Fruit fly (Drosophila melanogaster): ENCODE data around the gene CG43736.

The CG43736 gene

dm6 chrX:6862521-6863288, 983 bp upstream of the CG43736 start (continued):
- 0 out of 2 replicates have a peak, but pooled peaks have one; percentile 25 for TF ChIP-seq hbn (GFP tag; IDR thresholded peaks at IDR 0.05; ENCODE audit: partially characterized antibody)
- peak; percentile 99 for TF ChIP-seq Deaf1 (tag; optimal IDR thresholded peaks at IDR 0.05)
- TF ChIP-seq CG12299 (tag; optimal IDR thresholded peaks at IDR 0.05): no peak
- TF ChIP-seq CG32772 (GFP tag; IDR thresholded peaks at IDR 0.05): peak; percentile 71
- TF ChIP-seq sqz (GFP tag; optimal IDR thresholded peaks at IDR 0.05): peak; percentile 98
- peak; percentile 91 for TF ChIP-seq cg (GFP tag; optimal IDR thresholded peaks at IDR 0.05)
- TF ChIP-seq prd (optimal IDR thresholded peaks at IDR 0.05): no peak
- no peak for TF ChIP-seq prd (GFP tag; IDR thresholded peaks at IDR 0.05)
- TF ChIP-seq nom (GFP tag; optimal IDR thresholded peaks at IDR 0.05): no peak
- peak; percentile 78 for TF ChIP-seq CG10209 (GFP tag; optimal IDR thresholded peaks at IDR 0.05)
- peak; percentile 1 for TF ChIP-seq grn (GFP tag; optimal IDR thresholded peaks at IDR 0.05)
- no peak for TF ChIP-seq eyg (GFP tag; optimal IDR thresholded peaks at IDR 0.05)
- TF ChIP-seq lola (GFP tag; optimal IDR thresholded peaks at IDR 0.05): peak in 1 of 3 experiments; percentile 7
- TF ChIP-seq slbo (GFP tag; IDR thresholded peaks at IDR 0.05): no peak
- TF ChIP-seq psq (GFP tag; optimal IDR thresholded peaks at IDR 0.05): peak; percentile 92
- TF ChIP-seq CG6254 (GFP tag; optimal IDR thresholded peaks at IDR 0.05): no peak
- TF ChIP-seq CG14860 (GFP tag; IDR thresholded peaks at IDR 0.05; ENCODE audit: partially characterized antibody): no peak
- no peak for TF ChIP-seq MTF-1 (GFP tag; optimal IDR thresholded peaks at IDR 0.05; ENCODE audit: borderline replicate concordance)
- TF ChIP-seq CG8924 (tag; optimal IDR thresholded peaks at IDR 0.05): no peak
- TF ChIP-seq CG12155 (GFP tag; optimal IDR thresholded peaks at IDR 0.05): peak; percentile 86
- TF ChIP-seq CG13624 (GFP tag; optimal IDR thresholded peaks at IDR 0.05): peak; percentile 3
- no peak for TF ChIP-seq Lim3 (GFP tag; IDR thresholded peaks at IDR 0.05)
- TF ChIP-seq CG17385 (GFP tag; optimal IDR thresholded peaks at IDR 0.05): peak; percentile 88
- no peak for TF ChIP-seq Hmr (GFP tag; optimal IDR thresholded peaks at IDR 0.05)
- peak; percentile 1 for TF ChIP-seq oc (tag; optimal IDR thresholded peaks at IDR 0.05)
- TF ChIP-seq Atf6 (GFP tag; IDR thresholded peaks at IDR 0.05): 0 out of 2 replicates have a peak, but pooled peaks have one; percentile 28
- peak; percentile 6; the same call in 1 of the 2 replicates for TF ChIP-seq CG9932 (GFP tag; IDR thresholded peaks at IDR 0.05)
- TF ChIP-seq Adf1 (GFP tag; IDR thresholded peaks at IDR 0.05): peak; percentile 85
- no peak for TF ChIP-seq CHES-1-like (GFP tag; optimal IDR thresholded peaks at IDR 0.05)
- TF ChIP-seq exex (tag; optimal IDR thresholded peaks at IDR 0.05): peak; percentile 34
- TF ChIP-seq sisA (GFP tag; IDR thresholded peaks at IDR 0.05): no peak
- no peak for TF ChIP-seq sr (GFP tag; IDR thresholded peaks at IDR 0.05)
- peak; percentile 89 for TF ChIP-seq zfh2 (GFP tag; optimal IDR thresholded peaks at IDR 0.05)
- TF ChIP-seq Gsc (GFP tag; IDR thresholded peaks at IDR 0.05): no peak
- TF ChIP-seq scrt (GFP tag; optimal IDR thresholded peaks at IDR 0.05): peak; percentile 34
- TF ChIP-seq CG11504 (tag; optimal IDR thresholded peaks at IDR 0.05): no peak
- TF ChIP-seq ham (GFP tag; IDR thresholded peaks at IDR 0.05): no peak
- TF ChIP-seq Fer1 (GFP tag; optimal IDR thresholded peaks at IDR 0.05): no peak
- no peak for TF ChIP-seq CG5953 (GFP tag; IDR thresholded peaks at IDR 0.05)
- peak; percentile 53 for TF ChIP-seq crol (GFP tag; IDR thresholded peaks at IDR 0.05)
- peak; percentile 92 for TF ChIP-seq abd-A (tag; optimal IDR thresholded peaks at IDR 0.05)
- no peak for TF ChIP-seq CG8281 (tag; optimal IDR thresholded peaks at IDR 0.05)
- TF ChIP-seq pros (GFP tag; optimal IDR thresholded peaks at IDR 0.05): peak; percentile 89
- peak; percentile 7 to 52 for TF ChIP-seq Trl (optimal IDR thresholded peaks at IDR 0.05)
- no peak for TF ChIP-seq Trl (GFP tag; optimal IDR thresholded peaks at IDR 0.05)
- TF ChIP-seq chm (GFP tag; IDR thresholded peaks at IDR 0.05): peak; percentile 29; the same call in 1 of the 2 replicates
- TF ChIP-seq CG3726 (GFP tag; IDR thresholded peaks at IDR 0.05): no peak
- no peak for TF ChIP-seq CG4617 (GFP tag; optimal IDR thresholded peaks at IDR 0.05; ENCODE audit: borderline replicate concordance)
- no peak for TF ChIP-seq Ets65A (GFP tag)
- no peak for TF ChIP-seq bowl (GFP tag; IDR thresholded peaks at IDR 0.05)

Measured in whole organism, embryonic.